1 fruit fly cellular context compared by ENCODE assay signal in the genomic region with DNA sequence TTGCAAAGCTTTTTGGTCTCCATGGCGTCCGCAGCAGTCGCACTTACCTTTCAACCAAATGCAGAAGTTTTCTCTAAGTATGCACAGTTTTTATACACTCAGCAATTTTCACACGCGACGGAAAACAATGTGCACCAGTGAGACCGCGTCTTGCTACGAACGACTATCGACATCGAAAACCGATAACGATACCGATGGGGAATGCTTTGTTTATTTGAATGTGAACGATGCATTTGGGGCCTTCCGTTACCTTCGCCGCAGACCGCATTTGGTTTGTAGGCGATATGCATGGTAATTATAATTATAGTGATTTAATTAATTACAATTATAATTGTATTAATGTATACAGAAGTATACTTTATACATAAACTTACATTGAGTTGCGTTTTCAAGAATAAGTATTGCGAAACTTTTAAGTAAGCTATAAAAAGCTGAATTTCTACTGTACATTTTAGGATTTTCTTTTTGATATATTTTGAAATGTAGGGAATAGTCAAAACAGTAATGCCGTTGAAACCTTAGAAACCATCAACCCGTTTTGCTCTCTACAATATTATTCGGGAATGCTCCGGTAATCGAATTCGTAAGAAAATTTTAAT.
A peak's percentile ranks its signal among the peaks of the same experiment; 100 is the strongest.
TF ChIP-seq lines count a peak whose summit lies in the region.

A gene (minus strand): TSS at position 161 of the 599 bp plus-strand sequence.
A gene (minus strand): TSS at position 161 of the 599 bp plus-strand sequence.

TF ChIP-seq in whole organism, embryonic, 481 proteins besides CTCF, POLR2A, EP300 and RAD21 (continued from another document and continues in another):
- TF ChIP-seq CG6791 (GFP tag; IDR thresholded peaks at IDR 0.05; lab: Robert Waterston, UW; ENCODE audit: partially characterized antibody) (peak; percentile 53; the same call in 1 of the 3 replicates), Myb (GFP tag; optimal IDR thresholded peaks at IDR 0.05; lab: Kevin White, UChicago) (peak; percentile 12), CG14710 (tag; optimal IDR thresholded peaks at IDR 0.05; lab: Kevin White, UChicago) (peak; percentile 39), CG2889 (GFP tag; IDR thresholded peaks at IDR 0.05; lab: Robert Waterston, UW) (no peak), tin (GFP tag; optimal IDR thresholded peaks at IDR 0.05; lab: Kevin White, UChicago) (peak; percentile 19), YL-1 (GFP tag; optimal IDR thresholded peaks at IDR 0.05; lab: Kevin White, UChicago) (peak; percentile 46), Atf6 (GFP tag; IDR thresholded peaks at IDR 0.05; lab: Robert Waterston, UW) (no peak), Bgb (GFP tag; IDR thresholded peaks at IDR 0.05; lab: Robert Waterston, UW; ENCODE audit: partially characterized antibody) (peak; percentile 56), Deaf1 (tag; optimal IDR thresholded peaks at IDR 0.05; lab: Kevin White, UChicago) (peak; percentile 42), emc (GFP tag; optimal IDR thresholded peaks at IDR 0.05; lab: Kevin White, UChicago) (no peak), CG34376 (GFP tag; optimal IDR thresholded peaks at IDR 0.05; lab: Kevin White, UChicago) (peak; percentile 36), nmo (GFP tag; optimal IDR thresholded peaks at IDR 0.05; lab: Kevin White, UChicago) (peak; percentile 33), H2.0 (GFP tag; IDR thresholded peaks at IDR 0.05; lab: Robert Waterston, UW) (peak; percentile 26; the same call in 1 of the 2 replicates), hbn (GFP tag; IDR thresholded peaks at IDR 0.05; lab: Robert Waterston, UW; ENCODE audit: partially characterized antibody) (peak; percentile 31; the same call in 1 of the 2 replicates), her (GFP tag; optimal IDR thresholded peaks at IDR 0.05; lab: Kevin White, UChicago) (no peak), inv (GFP tag; IDR thresholded peaks at IDR 0.05; lab: Robert Waterston, UW; ENCODE audit: partially characterized antibody) (peak; percentile 37; the same call in 1 of the 2 replicates), CG34224 (GFP tag; IDR thresholded peaks at IDR 0.05; lab: Robert Waterston, UW; ENCODE audit: partially characterized antibody) (peak; percentile 54), CG32532 (GFP tag; IDR thresholded peaks at IDR 0.05; lab: Robert Waterston, UW) (peak; percentile 28; the same call in 1 of the 2 replicates), CG13296 (GFP tag; optimal IDR thresholded peaks at IDR 0.05; lab: Kevin White, UChicago) (peak; percentile 31), CG9437 (GFP tag; optimal IDR thresholded peaks at IDR 0.05; lab: Kevin White, UChicago) (peak; percentile 29), CG12071 (GFP tag; optimal IDR thresholded peaks at IDR 0.05; lab: Kevin White, UChicago) (peak; percentile 16), CG11723 (GFP tag; optimal IDR thresholded peaks at IDR 0.05; lab: Kevin White, UChicago) (peak; percentile 36), MTF-1 (GFP tag; optimal IDR thresholded peaks at IDR 0.05; lab: Kevin White, UChicago; ENCODE audit: borderline replicate concordance) (no peak), z (GFP tag; IDR thresholded peaks at IDR 0.05; lab: Robert Waterston, UW) (0 out of 3 replicates have a peak, but pooled peaks have one; percentile 21), Dip3 (GFP tag; optimal IDR thresholded peaks at IDR 0.05; lab: Kevin White, UChicago) (no peak), CG7357 (GFP tag; IDR thresholded peaks at IDR 0.05; lab: Robert Waterston, UW) (peak; percentile 88), cg (GFP tag; optimal IDR thresholded peaks at IDR 0.05; lab: Kevin White, UChicago) (no peak), nerfin-2 (GFP tag; IDR thresholded peaks at IDR 0.05; lab: Robert Waterston, UW; ENCODE audit: partially characterized antibody) (peak; percentile 51), CG2116 (GFP tag; optimal IDR thresholded peaks at IDR 0.05; lab: Kevin White, UChicago) (peak; percentile 45), Dll (GFP tag; IDR thresholded peaks at IDR 0.05; lab: Robert Waterston, UW; ENCODE audit: partially characterized antibody) (peak; percentile 61; the same call in 2 of the 4 replicates), dm (GFP tag; optimal IDR thresholded peaks at IDR 0.05; lab: Kevin White, UChicago) (peak; percentile 49), CG17802 (tag; optimal IDR thresholded peaks at IDR 0.05; lab: Kevin White, UChicago) (peak; percentile 93), lab (GFP tag; optimal IDR thresholded peaks at IDR 0.05; lab: Kevin White, UChicago) (peak; percentile 24), Opbp (GFP tag; IDR thresholded peaks at IDR 0.05; lab: Robert Waterston, UW; ENCODE audit: partially characterized antibody) (peak; percentile 65; the same call in 1 of the 3 replicates), CG13287 (GFP tag; IDR thresholded peaks at IDR 0.05; lab: Robert Waterston, UW; ENCODE audit: partially characterized antibody) (peak; percentile 66), vvl (GFP tag; IDR thresholded peaks at IDR 0.05; lab: Robert Waterston, UW) (no peak), CG17612 (GFP tag; IDR thresholded peaks at IDR 0.05; lab: Robert Waterston, UW) (no peak), Kr (GFP tag; optimal IDR thresholded peaks at IDR 0.05; lab: Kevin White, UChicago) (no peak), prd (optimal IDR thresholded peaks at IDR 0.05; lab: Kevin White, UChicago) (no peak), prd (GFP tag; IDR thresholded peaks at IDR 0.05; lab: Robert Waterston, UW) (peak; percentile 45; the same call in 2 of the 3 replicates), CG1233 (GFP tag; optimal IDR thresholded peaks at IDR 0.05; lab: Kevin White, UChicago) (peak; percentile 2), CG8290 (GFP tag; optimal IDR thresholded peaks at IDR 0.05; lab: Kevin White, UChicago) (no peak), CG8290 (tag; optimal IDR thresholded peaks at IDR 0.05; lab: Kevin White, UChicago) (peak in 1 of 2 experiments; percentile 60), bbx (GFP tag; IDR thresholded peaks at IDR 0.05; lab: Robert Waterston, UW; ENCODE audit: partially characterized antibody) (peak; percentile 55; the same call in 1 of the 2 replicates), D19B (GFP tag; optimal IDR thresholded peaks at IDR 0.05; lab: Kevin White, UChicago) (no peak), ERR (GFP tag; optimal IDR thresholded peaks at IDR 0.05; lab: Kevin White, UChicago) (no peak), Sry-δ (GFP tag; optimal IDR thresholded peaks at IDR 0.05; lab: Kevin White, UChicago) (peak; percentile 53), fd102C (GFP tag; optimal IDR thresholded peaks at IDR 0.05; lab: Kevin White, UChicago) (no peak), ci (GFP tag; IDR thresholded peaks at IDR 0.05; lab: Robert Waterston, UW) (0 out of 3 replicates have a peak, but pooled peaks have one; percentile 29), E2f1 (GFP tag; IDR thresholded peaks at IDR 0.05; lab: Robert Waterston, UW) (peak; percentile 8; the same call in 1 of the 2 replicates), Ada2b (GFP tag; IDR thresholded peaks at IDR 0.05; lab: Robert Waterston, UW) (no peak), otp (GFP tag; IDR thresholded peaks at IDR 0.05; lab: Robert Waterston, UW) (peak; percentile 19; the same call in 1 of the 3 replicates), CG6813 (GFP tag; optimal IDR thresholded peaks at IDR 0.05; lab: Kevin White, UChicago) (peak; percentile 46), hkb (optimal IDR thresholded peaks at IDR 0.05; lab: Kevin White, UChicago) (no peak), hkb (GFP tag; IDR thresholded peaks at IDR 0.05; lab: Robert Waterston, UW) (peak; percentile 23; the same call in 1 of the 2 replicates), wek (GFP tag; optimal IDR thresholded peaks at IDR 0.05; lab: Kevin White, UChicago) (peak; percentile 94), CG9817 (tag; optimal IDR thresholded peaks at IDR 0.05; lab: Kevin White, UChicago) (peak; percentile 44), Doc2 (GFP tag; IDR thresholded peaks at IDR 0.05; lab: Robert Waterston, UW) (no peak), unc-4 (GFP tag; IDR thresholded peaks at IDR 0.05; lab: Robert Waterston, UW; ENCODE audit: partially characterized antibody) (peak; percentile 58), wor (GFP tag; IDR thresholded peaks at IDR 0.05; lab: Robert Waterston, UW) (no peak), CG9797 (GFP tag; optimal IDR thresholded peaks at IDR 0.05; lab: Kevin White, UChicago) (peak; percentile 69), CG14860 (GFP tag; IDR thresholded peaks at IDR 0.05; lab: Robert Waterston, UW; ENCODE audit: partially characterized antibody) (peak; percentile 48; the same call in 1 of the 3 replicates), pum (GFP tag; optimal IDR thresholded peaks at IDR 0.05; lab: Kevin White, UChicago) (no peak), Dp (GFP tag; optimal IDR thresholded peaks at IDR 0.05; lab: Kevin White, UChicago) (peak; percentile 17), CG13775 (GFP tag; optimal IDR thresholded peaks at IDR 0.05; lab: Kevin White, UChicago) (peak; percentile 15), slp2 (GFP tag; optimal IDR thresholded peaks at IDR 0.05; lab: Kevin White, UChicago) (no peak), gce (GFP tag; IDR thresholded peaks at IDR 0.05; lab: Robert Waterston, UW) (0 out of 3 replicates have a peak, but pooled peaks have one; percentile 30), nerfin-1 (tag; optimal IDR thresholded peaks at IDR 0.05; lab: Kevin White, UChicago) (peak; percentile 19), Dip2 (GFP tag; IDR thresholded peaks at IDR 0.05; lab: Robert Waterston, UW) (no peak), CG15073 (GFP tag; optimal IDR thresholded peaks at IDR 0.05; lab: Kevin White, UChicago) (no peak), ind (GFP tag; optimal IDR thresholded peaks at IDR 0.05; lab: Kevin White, UChicago) (no peak), Atf3 (GFP tag; optimal IDR thresholded peaks at IDR 0.05; lab: Kevin White, UChicago) (no peak), stwl (tag; optimal IDR thresholded peaks at IDR 0.05; lab: Kevin White, UChicago) (peak; percentile 53), CG9876 (GFP tag; optimal IDR thresholded peaks at IDR 0.05; lab: Kevin White, UChicago) (peak; percentile 7), HmgZ (tag; optimal IDR thresholded peaks at IDR 0.05; lab: Kevin White, UChicago) (peak; percentile 19), gem (tag; optimal IDR thresholded peaks at IDR 0.05; lab: Kevin White, UChicago) (peak; percentile 20), pnt (GFP tag; optimal IDR thresholded peaks at IDR 0.05; lab: Kevin White, UChicago) (no peak), pfk (GFP tag; optimal IDR thresholded peaks at IDR 0.05; lab: Kevin White, UChicago) (peak; percentile 37), CG2712 (tag; optimal IDR thresholded peaks at IDR 0.05; lab: Kevin White, UChicago) (peak; percentile 48), CG10543 (GFP tag; optimal IDR thresholded peaks at IDR 0.05; lab: Kevin White, UChicago) (peak; percentile 2), Med (GFP tag; lab: Kevin White, UChicago) (peak; percentile 86), Lhr (GFP tag; optimal IDR thresholded peaks at IDR 0.05; lab: Kevin White, UChicago) (peak; percentile 18), Gsc (GFP tag; IDR thresholded peaks at IDR 0.05; lab: Robert Waterston, UW) (no peak), Ets97D (GFP tag; optimal IDR thresholded peaks at IDR 0.05; lab: Kevin White, UChicago) (peak; percentile 63), HLHmδ (GFP tag; optimal IDR thresholded peaks at IDR 0.05; lab: Kevin White, UChicago) (peak; percentile 8), Rfx (GFP tag; IDR thresholded peaks at IDR 0.05; lab: Robert Waterston, UW) (peak; percentile 64), CG8924 (tag; optimal IDR thresholded peaks at IDR 0.05; lab: Kevin White, UChicago) (peak; percentile 37), chinmo (GFP tag; IDR thresholded peaks at IDR 0.05; lab: Robert Waterston, UW; ENCODE audit: partially characterized antibody) (0 out of 4 replicates have a peak, but pooled peaks have one; percentile 66), mld (GFP tag; IDR thresholded peaks at IDR 0.05; lab: Robert Waterston, UW; ENCODE audit: partially characterized antibody) (peak; percentile 67), Xbp1 (GFP tag; optimal IDR thresholded peaks at IDR 0.05; lab: Kevin White, UChicago) (peak; percentile 49), luna (GFP tag; optimal IDR thresholded peaks at IDR 0.05; lab: Kevin White, UChicago) (no peak), CG1603 (tag; optimal IDR thresholded peaks at IDR 0.05; lab: Kevin White, UChicago) (peak; percentile 72), fd96Cb (tag; optimal IDR thresholded peaks at IDR 0.05; lab: Kevin White, UChicago) (no peak), Nf-YB (GFP tag; optimal IDR thresholded peaks at IDR 0.05; lab: Kevin White, UChicago) (peak; percentile 2), ssp (GFP tag; IDR thresholded peaks at IDR 0.05; lab: Robert Waterston, UW) (peak; percentile 95), klu (GFP tag; IDR thresholded peaks at IDR 0.05; lab: Robert Waterston, UW) (no peak), CG15479 (GFP tag; optimal IDR thresholded peaks at IDR 0.05; lab: Kevin White, UChicago) (no peak), gfzf (GFP tag; optimal IDR thresholded peaks at IDR 0.05; lab: Kevin White, UChicago) (peak; percentile 39), CG7839 (tag; optimal IDR thresholded peaks at IDR 0.05; lab: Kevin White, UChicago) (peak; percentile 3), row (GFP tag; IDR thresholded peaks at IDR 0.05; lab: Robert Waterston, UW) (peak; percentile 83), CG12391 (tag; optimal IDR thresholded peaks at IDR 0.05; lab: Kevin White, UChicago) (peak; percentile 6), Dbx (GFP tag; IDR thresholded peaks at IDR 0.05; lab: Robert Waterston, UW) (peak; percentile 55; the same call in 2 of the 3 replicates), sens (GFP tag; lab: Kevin White, UChicago) (peak; percentile 35), CG6272 (GFP tag; IDR thresholded peaks at IDR 0.05; lab: Robert Waterston, UW) (peak; percentile 47; the same call in 1 of the 2 replicates), Meics (GFP tag; optimal IDR thresholded peaks at IDR 0.05; lab: Kevin White, UChicago) (peak; percentile 22), NFAT (GFP tag; IDR thresholded peaks at IDR 0.05; lab: Robert Waterston, UW) (0 out of 2 replicates have a peak, but pooled peaks have one; percentile 28), salm (tag; optimal IDR thresholded peaks at IDR 0.05; lab: Kevin White, UChicago) (peak; percentile 2), CG10431 (GFP tag; optimal IDR thresholded peaks at IDR 0.05; lab: Kevin White, UChicago) (no peak), Max (GFP tag; optimal IDR thresholded peaks at IDR 0.05; lab: Kevin White, UChicago) (no peak), CG2199 (GFP tag; IDR thresholded peaks at IDR 0.05; lab: Robert Waterston, UW) (0 out of 3 replicates have a peak, but pooled peaks have one; percentile 44), HLH4C (GFP tag; IDR thresholded peaks at IDR 0.05; lab: Robert Waterston, UW; ENCODE audit: partially characterized antibody) (peak; percentile 66), MBD-R2 (GFP tag; IDR thresholded peaks at IDR 0.05; lab: Robert Waterston, UW) (peak; percentile 48; the same call in 1 of the 2 replicates), CrebB (tag; optimal IDR thresholded peaks at IDR 0.05; lab: Kevin White, UChicago) (peak; percentile 4), lmd (GFP tag; IDR thresholded peaks at IDR 0.05; lab: Robert Waterston, UW) (0 out of 2 replicates have a peak, but pooled peaks have one; percentile 12), CG12659 (GFP tag; optimal IDR thresholded peaks at IDR 0.05; lab: Kevin White, UChicago) (peak; percentile 87), CG17328 (GFP tag; IDR thresholded peaks at IDR 0.05; lab: Robert Waterston, UW) (0 out of 2 replicates have a peak, but pooled peaks have one; percentile 38)
